Worm (Caenorhabditis elegans) whole organism, L2 larva: ENCODE data around the gene lgg-3.

Source experiments
- C34F6.9 ChIP-seq: fragments of 150-350 bp; optimal IDR thresholded peaks from 2 replicates; lab custom pipeline; 2014; ENCODE audit warnings: missing biosample characterization, missing genetic modification characterization
- F13H6.1 ChIP-seq: sonication (generic microtip); optimal IDR thresholded peaks from 2 replicates; lab custom pipeline; 2016; ENCODE audit warnings: missing genetic modification characterization, missing compliant biosample characterization
- R02D3.7 ChIP-seq: fragments of 150-350 bp; optimal IDR thresholded peaks from 2 replicates; lab custom pipeline; 2014; ENCODE audit warnings: missing biosample characterization, missing genetic modification characterization
- Y55F3AM.14 ChIP-seq: fragments of 200-800 bp; sonication (Bioruptor generic); optimal IDR thresholded peaks from 2 replicates; lab custom pipeline; 2018; ENCODE audit warnings: mild to moderate bottlenecking, missing genetic modification characterization, missing compliant biosample characterization
- ZK546.5 ChIP-seq: sonication (generic microtip); optimal IDR thresholded peaks from 2 replicates; lab custom pipeline; 2017; ENCODE audit warnings: missing biosample characterization, missing genetic modification characterization
- alr-1 ChIP-seq: fragments of 150-350 bp; optimal IDR thresholded peaks from 2 replicates; lab custom pipeline; 2014; ENCODE audit warnings: missing biosample characterization, missing genetic modification characterization
- aly-2 ChIP-seq: fragments of 150-350 bp; optimal IDR thresholded peaks from 2 replicates; lab custom pipeline; 2014; ENCODE audit warnings: missing biosample characterization, missing genetic modification characterization
- ama-1 ChIP-seq: fragments of 150-350 bp; optimal IDR thresholded peaks from 2 replicates; lab custom pipeline; 2018; ENCODE audit warnings: inconsistent platforms
- blmp-1 ChIP-seq: sonication (generic microtip); optimal IDR thresholded peaks from 2 replicates; lab custom pipeline; 2017; ENCODE audit warnings: missing genetic modification characterization, mild to moderate bottlenecking, missing compliant biosample characterization, antibody characterized with exemption, moderate library complexity; ENCODE audit not compliant: insufficient read depth
- ceh-16 ChIP-seq: fragments of 150-350 bp; optimal IDR thresholded peaks from 2 replicates; lab custom pipeline; 2014; ENCODE audit warnings: missing biosample characterization, missing genetic modification characterization
- ceh-82 ChIP-seq: fragments of 150-350 bp; optimal IDR thresholded peaks from 2 replicates; lab custom pipeline; 2014; ENCODE audit warnings: missing biosample characterization, missing genetic modification characterization
- crh-2 ChIP-seq: sonication (generic microtip); optimal IDR thresholded peaks from 2 replicates; lab custom pipeline; 2017; ENCODE audit warnings: missing biosample characterization, missing genetic modification characterization
- dmd-4 ChIP-seq: sonication (generic microtip); optimal IDR thresholded peaks from 2 replicates; lab custom pipeline; 2017; ENCODE audit warnings: missing biosample characterization, missing genetic modification characterization
- egl-27 ChIP-seq: sonication (generic microtip); optimal IDR thresholded peaks from 3 replicates; lab custom pipeline; 2017; ENCODE audit warnings: missing biosample characterization, missing genetic modification reagents, missing genetic modification characterization
- elt-1 ChIP-seq: fragments of 150-350 bp; optimal IDR thresholded peaks from 2 replicates; lab custom pipeline; 2014; ENCODE audit warnings: missing biosample characterization, missing genetic modification characterization
- elt-3 ChIP-seq: sonication (generic microtip); optimal IDR thresholded peaks from 2 replicates; lab custom pipeline; 2017; ENCODE audit warnings: missing biosample characterization, missing genetic modification characterization
- fos-1 ChIP-seq: fragments of 150-350 bp; optimal IDR thresholded peaks from 2 replicates; lab custom pipeline; 2014; ENCODE audit warnings: missing biosample characterization, missing genetic modification characterization
- gmeb-1 ChIP-seq: fragments of 150-350 bp; optimal IDR thresholded peaks from 2 replicates; lab custom pipeline; 2014; ENCODE audit warnings: missing biosample characterization, missing genetic modification characterization
- lin-11 ChIP-seq: fragments of 150-350 bp; sonication (generic microtip); optimal IDR thresholded peaks from 2 replicates; lab custom pipeline; 2014; ENCODE audit warnings: missing biosample characterization, missing genetic modification characterization, inconsistent platforms, mixed read lengths
- lin-13 ChIP-seq: fragments of 150-350 bp; optimal IDR thresholded peaks from 2 replicates; lab custom pipeline; 2014; ENCODE audit warnings: missing biosample characterization, missing genetic modification reagents, missing genetic modification characterization
- lin-39 ChIP-seq: fragments of 150-350 bp; optimal IDR thresholded peaks from 2 replicates; lab custom pipeline; 2014; ENCODE audit warnings: missing biosample characterization, missing genetic modification reagents, missing genetic modification characterization
- lsy-2 ChIP-seq, 2 experiments: fragments of 150-350 bp in 1 of 2; sonication (generic microtip) in 1 of 2; optimal IDR thresholded peaks; 2 replicates each; lab custom pipeline; 2014 to 2017; ENCODE audit warnings: missing biosample characterization in 2 of 2, missing genetic modification characterization in 2 of 2
- mab-5 ChIP-seq: fragments of 150-350 bp; optimal IDR thresholded peaks from 2 replicates; lab custom pipeline; 2014; ENCODE audit warnings: missing biosample characterization, missing genetic modification characterization
- mbf-1 ChIP-seq: sonication (generic microtip); optimal IDR thresholded peaks from 2 replicates; lab custom pipeline; 2017; ENCODE audit warnings: missing biosample characterization, missing genetic modification characterization
- mdl-1 ChIP-seq, 2 experiments: fragments of 150-350 bp in 1 of 2; sonication (generic microtip) in 1 of 2; optimal IDR thresholded peaks; 2 replicates each; lab custom pipeline; 2017; ENCODE audit warnings: missing biosample characterization in 2 of 2, missing genetic modification characterization in 2 of 2
- nhr-10 ChIP-seq: sonication (generic microtip); optimal IDR thresholded peaks from 2 replicates; lab custom pipeline; 2017; ENCODE audit warnings: missing biosample characterization, missing genetic modification characterization
- nhr-11 ChIP-seq: fragments of 150-350 bp; optimal IDR thresholded peaks from 2 replicates; lab custom pipeline; 2014; ENCODE audit warnings: missing biosample characterization, missing genetic modification characterization
- nhr-12 ChIP-seq: fragments of 150-350 bp; optimal IDR thresholded peaks from 2 replicates; lab custom pipeline; 2014; ENCODE audit warnings: missing biosample characterization, missing genetic modification characterization
- nhr-129 ChIP-seq: fragments of 150-350 bp; optimal IDR thresholded peaks from 2 replicates; lab custom pipeline; 2014; ENCODE audit warnings: missing biosample characterization, missing genetic modification characterization
- nhr-21 ChIP-seq: fragments of 150-350 bp; optimal IDR thresholded peaks from 2 replicates; lab custom pipeline; 2014; ENCODE audit warnings: missing biosample characterization, missing genetic modification characterization
- nhr-23 ChIP-seq: fragments of 150-350 bp; optimal IDR thresholded peaks from 2 replicates; lab custom pipeline; 2014; ENCODE audit warnings: missing biosample characterization, missing genetic modification reagents, missing genetic modification characterization
- nhr-237 ChIP-seq: fragments of 150-350 bp; optimal IDR thresholded peaks from 2 replicates; lab custom pipeline; 2014; ENCODE audit warnings: missing biosample characterization, missing genetic modification characterization
- nhr-25 ChIP-seq: fragments of 150-350 bp; sonication (generic microtip); optimal IDR thresholded peaks from 3 replicates; lab custom pipeline; 2014; ENCODE audit warnings: missing biosample characterization, missing genetic modification characterization
- nhr-6 ChIP-seq: fragments of 150-350 bp; optimal IDR thresholded peaks from 2 replicates; lab custom pipeline; 2014; ENCODE audit warnings: missing biosample characterization, missing genetic modification characterization
- nhr-77 ChIP-seq: fragments of 150-350 bp; optimal IDR thresholded peaks from 2 replicates; lab custom pipeline; 2014; ENCODE audit warnings: missing biosample characterization, missing genetic modification characterization
- peb-1 ChIP-seq: fragments of 150-350 bp; optimal IDR thresholded peaks from 2 replicates; lab custom pipeline; 2014; ENCODE audit warnings: missing biosample characterization, missing genetic modification characterization
- sem-4 ChIP-seq: fragments of 150-350 bp; optimal IDR thresholded peaks from 2 replicates; lab custom pipeline; 2014; ENCODE audit warnings: missing biosample characterization, missing genetic modification reagents, missing genetic modification characterization
- skn-1 ChIP-seq: sonication (generic microtip); optimal IDR thresholded peaks from 2 replicates; lab custom pipeline; 2017; ENCODE audit warnings: missing biosample characterization, missing genetic modification characterization
- sma-3 ChIP-seq: sonication (generic microtip); optimal IDR thresholded peaks from 2 replicates; lab custom pipeline; 2016; ENCODE audit warnings: missing genetic modification reagents, missing genetic modification characterization, missing compliant biosample characterization
- sma-9 ChIP-seq, 2 experiments: fragments of 150-350 bp in 1 of 2; sonication (generic microtip) in 1 of 2; optimal IDR thresholded peaks; 2 replicates each; lab custom pipeline; 2014 to 2016; ENCODE audit warnings: missing genetic modification characterization in 2 of 2, mild to moderate bottlenecking in 1 of 2, missing biosample characterization in 1 of 2, missing compliant biosample characterization in 1 of 2, missing genetic modification reagents in 1 of 2, moderate library complexity in 1 of 2
- snpc-4 ChIP-seq: fragments of 150-350 bp; optimal IDR thresholded peaks from 2 replicates; lab custom pipeline; 2014; ENCODE audit warnings: missing biosample characterization, missing genetic modification characterization
- unc-39 ChIP-seq: fragments of 150-350 bp; optimal IDR thresholded peaks from 2 replicates; lab custom pipeline; 2014; ENCODE audit warnings: missing biosample characterization, missing genetic modification characterization
- unc-55 ChIP-seq: fragments of 150-350 bp; sonication (generic microtip); optimal IDR thresholded peaks from 3 replicates; lab custom pipeline; 2014; ENCODE audit warnings: missing biosample characterization, missing genetic modification reagents, missing genetic modification characterization
- unc-62 ChIP-seq: fragments of 150-350 bp; optimal IDR thresholded peaks from 2 replicates; lab custom pipeline; 2014; ENCODE audit warnings: missing biosample characterization, missing genetic modification reagents, missing genetic modification characterization
- zag-1 ChIP-seq: fragments of 150-350 bp; optimal IDR thresholded peaks from 2 replicates; lab custom pipeline; 2014; ENCODE audit warnings: missing biosample characterization, missing genetic modification characterization
- ztf-1 ChIP-seq: fragments of 200-800 bp; sonication (Bioruptor generic); conservative IDR thresholded peaks from 2 replicates; pipeline ENCODE4 v1.3.6; 2022; ENCODE audit warnings: missing genetic modification characterization, missing compliant biosample characterization
- ztf-11 ChIP-seq: sonication (generic microtip); optimal IDR thresholded peaks from 2 replicates; lab custom pipeline; 2017; ENCODE audit warnings: missing biosample characterization, missing genetic modification characterization
- ztf-4 ChIP-seq: fragments of 150-350 bp; optimal IDR thresholded peaks from 2 replicates; lab custom pipeline; 2014; ENCODE audit warnings: missing biosample characterization, missing genetic modification characterization

Gene lgg-3

DNA sequence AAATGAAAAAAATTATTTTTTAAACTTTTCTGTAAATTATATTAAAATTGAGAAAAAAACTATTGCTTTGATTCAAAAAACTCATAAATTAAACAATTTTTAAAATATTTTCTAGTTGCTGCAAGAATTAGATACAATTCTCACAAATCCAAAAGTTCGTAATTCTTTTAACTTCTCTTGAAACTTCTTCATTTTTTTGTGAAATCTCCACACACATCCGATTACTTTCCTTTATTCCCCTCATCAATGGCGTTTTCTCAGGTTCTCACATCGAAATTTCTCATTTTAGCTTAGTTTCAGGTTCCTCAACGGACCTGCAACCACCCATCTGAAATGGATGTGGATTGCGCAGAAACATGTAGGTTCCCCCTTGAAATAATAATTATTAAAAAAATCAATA, 24.7 kb upstream of the lgg-3 start, which contains the start of gene wrm-1:
TSS of gene wrm-1 (plus strand) at position 301 of the 400 bp plus-strand sequence.
- no peak for TF ChIP-seq unc-55 (GFP tag; lab: Kevin White, UChicago)
- no peak for TF ChIP-seq R02D3.7 (tag; lab: Kevin White, UChicago)
- no peak for TF ChIP-seq C34F6.9
- TF ChIP-seq ZK546.5 (tag; lab: Kevin White, UChicago): no peak
- no peak for TF ChIP-seq lsy-2 (tag; optimal IDR thresholded peaks at IDR 0.05; lab: Kevin White, UChicago)
- TF ChIP-seq ama-1 (lab: Kevin White, UChicago): no peak
- TF ChIP-seq aly-2: no peak
- no peak for TF ChIP-seq elt-3 (tag; lab: Kevin White, UChicago)
- no peak for TF ChIP-seq zag-1
- no peak for TF ChIP-seq snpc-4 (tag; lab: Kevin White, UChicago)
- no peak for TF ChIP-seq mdl-1 (tag; optimal IDR thresholded peaks at IDR 0.05; lab: Kevin White, UChicago)
- TF ChIP-seq ceh-82 (tag; lab: Kevin White, UChicago): no peak
- no peak for TF ChIP-seq nhr-129 (tag; lab: Kevin White, UChicago)
- no peak for TF ChIP-seq mbf-1
- TF ChIP-seq nhr-25: no peak
- no peak for TF ChIP-seq skn-1 (tag; lab: Kevin White, UChicago)

DNA sequence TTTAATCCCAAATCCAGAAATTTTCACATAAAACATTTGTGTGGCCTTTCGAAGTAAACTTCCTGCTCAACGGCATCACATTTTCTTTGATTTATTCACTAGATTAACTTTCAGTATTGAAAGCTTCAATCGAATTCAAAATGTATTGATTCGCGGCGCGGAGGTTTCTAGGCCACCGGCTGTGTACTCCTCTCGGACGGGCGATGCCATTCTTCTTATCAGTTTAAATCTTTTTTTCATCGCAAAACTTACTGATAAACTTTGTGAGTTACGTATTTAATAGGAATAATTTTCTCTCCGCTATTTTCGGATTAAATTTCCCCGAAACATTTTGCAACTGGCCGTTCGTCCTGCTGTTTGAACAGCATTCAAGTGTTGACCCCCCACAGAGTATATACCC, 24.1 kb upstream of the lgg-3 start:
- peak; percentile 18 for TF ChIP-seq skn-1 (tag; lab: Kevin White, UChicago)
- no peak for TF ChIP-seq nhr-11 (tag; lab: Kevin White, UChicago)
- TF ChIP-seq sma-3 (GFP tag; lab: Kevin White, UChicago): peak; percentile 84
- TF ChIP-seq nhr-25: peak; percentile 24
- no peak for TF ChIP-seq ztf-1 (GFP tag; lab: Robert Waterston, UW)
- peak; percentile 66 for TF ChIP-seq crh-2
- TF ChIP-seq nhr-237 (tag; lab: Kevin White, UChicago): no peak
- TF ChIP-seq ztf-4 (tag; lab: Kevin White, UChicago): peak; percentile 59
- peak; percentile 61 for TF ChIP-seq unc-55 (GFP tag; lab: Kevin White, UChicago)
- TF ChIP-seq blmp-1: peak; percentile 28
- TF ChIP-seq nhr-23 (tag; lab: Kevin White, UChicago): no peak
- TF ChIP-seq aly-2: no peak
- TF ChIP-seq unc-62: no peak
- TF ChIP-seq mab-5 (tag; lab: Kevin White, UChicago): no peak
- no peak for TF ChIP-seq mbf-1
- peak; percentile 93 for TF ChIP-seq sma-9 (GFP tag; optimal IDR thresholded peaks at IDR 0.05; lab: Kevin White, UChicago)
- TF ChIP-seq sma-9 (tag; optimal IDR thresholded peaks at IDR 0.05; lab: Kevin White, UChicago): no peak
- peak; percentile 68 for TF ChIP-seq C34F6.9
- TF ChIP-seq fos-1 (tag; lab: Kevin White, UChicago): peak; percentile 87
- TF ChIP-seq alr-1 (tag; lab: Kevin White, UChicago): no peak
- TF ChIP-seq egl-27 (tag; lab: Kevin White, UChicago): no peak
- peak; percentile 52 for TF ChIP-seq lin-13 (GFP tag; lab: Kevin White, UChicago)
- TF ChIP-seq ama-1 (lab: Kevin White, UChicago): no peak
- TF ChIP-seq ceh-82 (tag; lab: Kevin White, UChicago): no peak
- TF ChIP-seq lsy-2 (tag; optimal IDR thresholded peaks at IDR 0.05; lab: Kevin White, UChicago): peak; percentile 34 to 80
- TF ChIP-seq sem-4: peak; percentile 74
- TF ChIP-seq R02D3.7 (tag; lab: Kevin White, UChicago): peak; percentile 17
- TF ChIP-seq unc-39 (tag; lab: Kevin White, UChicago): no peak
- no peak for TF ChIP-seq nhr-12
- no peak for TF ChIP-seq peb-1 (tag; lab: Kevin White, UChicago)
- TF ChIP-seq ceh-16 (tag; lab: Kevin White, UChicago): no peak
- TF ChIP-seq nhr-129 (tag; lab: Kevin White, UChicago): peak; percentile 15
- no peak for TF ChIP-seq ztf-11 (tag; lab: Kevin White, UChicago)
- TF ChIP-seq zag-1: no peak
- TF ChIP-seq mdl-1 (tag; optimal IDR thresholded peaks at IDR 0.05; lab: Kevin White, UChicago): no peak
- TF ChIP-seq dmd-4: no peak
- no peak for TF ChIP-seq ZK546.5 (tag; lab: Kevin White, UChicago)
- TF ChIP-seq gmeb-1: peak; percentile 90
- peak; percentile 27 for TF ChIP-seq lin-11 (tag; lab: Kevin White, UChicago)
- no peak for TF ChIP-seq nhr-77
- peak; percentile 31 for TF ChIP-seq nhr-21 (tag; lab: Kevin White, UChicago)
- peak; percentile 71 for TF ChIP-seq F13H6.1
- TF ChIP-seq elt-1: no peak
- TF ChIP-seq nhr-10 (tag; lab: Kevin White, UChicago): no peak
- TF ChIP-seq snpc-4 (tag; lab: Kevin White, UChicago): no peak
- no peak for TF ChIP-seq elt-3 (tag; lab: Kevin White, UChicago)
- no peak for TF ChIP-seq lin-39
- no peak for TF ChIP-seq nhr-6 (tag; lab: Kevin White, UChicago)
- no peak for TF ChIP-seq Y55F3AM.14 (GFP tag; lab: Kevin White, UChicago)
